Fruit fly (Drosophila melanogaster) whole organism, embryonic: ENCODE measurements around the gene CG10752.

Experiments used
- Abd-B ChIP-seq: fragments of 200-800 bp; sonication (Bioruptor generic); optimal IDR thresholded peaks from 2 replicates; lab custom pipeline; 2018; ENCODE audit warnings: missing biosample characterization, mild to moderate bottlenecking, missing genetic modification characterization, moderate library complexity
- CG10267 ChIP-seq: fragments of 200-800 bp; sonication (Bioruptor generic); optimal IDR thresholded peaks from 2 replicates; lab custom pipeline; 2018; ENCODE audit warnings: missing biosample characterization, mild to moderate bottlenecking, missing genetic modification characterization, moderate library complexity
- CG17385 ChIP-seq: fragments of 200-800 bp; sonication (Bioruptor generic); optimal IDR thresholded peaks from 3 replicates; lab custom pipeline; 2018; ENCODE audit warnings: missing biosample characterization, mild to moderate bottlenecking, missing genetic modification characterization
- CG18764 ChIP-seq: fragments of 200-800 bp; sonication (Bioruptor generic); optimal IDR thresholded peaks from 3 replicates; lab custom pipeline; 2016; ENCODE audit warnings: missing biosample characterization, missing genetic modification characterization
- CG6791 ChIP-seq: fragments of 200-800 bp; sonication (Bioruptor generic); IDR thresholded peaks from 3 replicates; pipeline ENCODE4 v1.3.6; 2022; ENCODE audit warnings: missing biosample characterization, missing genetic modification characterization; ENCODE audit not compliant: partially characterized antibody
- CrebB ChIP-seq: fragments of 200-800 bp; sonication (Bioruptor generic); optimal IDR thresholded peaks from 3 replicates; lab custom pipeline; 2018; ENCODE audit warnings: missing biosample characterization, mild to moderate bottlenecking, missing genetic modification characterization
- Gug ChIP-seq: fragments of 200-800 bp; sonication (Bioruptor generic); IDR thresholded peaks from 4 replicates; pipeline ENCODE4 v1.3.6; 2022; ENCODE audit warnings: missing biosample characterization, missing genetic modification characterization
- Hr78 ChIP-seq, 2 experiments: fragments of 200-800 bp in 1 of 2; fragments of >200 bp in 1 of 2; sonication (Bioruptor generic) in 1 of 2; optimal IDR thresholded peaks; 2 replicates each; lab custom pipeline; 2017 to 2019; ENCODE audit warnings: missing biosample characterization in 2 of 2, missing genetic modification characterization in 2 of 2, mild to moderate bottlenecking in 1 of 2, moderate library complexity in 1 of 2
- al ChIP-seq: fragments of 200-800 bp; sonication (Bioruptor generic); IDR thresholded peaks from 2 replicates; pipeline ENCODE4 v1.3.6; 2022; ENCODE audit warnings: missing biosample characterization, missing genetic modification characterization
- cg ChIP-seq: fragments of 200-800 bp; sonication (Bioruptor generic); optimal IDR thresholded peaks from 3 replicates; lab custom pipeline; 2019; ENCODE audit warnings: missing biosample characterization, mild to moderate bottlenecking, missing genetic modification characterization, moderate library complexity
- h ChIP-seq: fragments of >200 bp; optimal IDR thresholded peaks from 2 replicates; lab custom pipeline; 2017
- insv ChIP-seq, 2 experiments: fragments of 200-800 bp; sonication (Bioruptor generic); optimal IDR thresholded peaks; 3 replicates each; lab custom pipeline; 2016 to 2018; ENCODE audit warnings: missing biosample characterization in 2 of 2, missing genetic modification characterization in 2 of 2
- sima ChIP-seq: fragments of 200-800 bp; sonication (Bioruptor generic); optimal IDR thresholded peaks from 2 replicates; lab custom pipeline; 2016; ENCODE audit warnings: missing biosample characterization, missing genetic modification characterization
- slou ChIP-seq: fragments of 200-800 bp; sonication (Bioruptor generic); optimal IDR thresholded peaks from 3 replicates; lab custom pipeline; 2016; ENCODE audit warnings: missing biosample characterization, missing genetic modification characterization

dm6 chr3L:12994835-12995234 lies 40.4 kb upstream of the CG10752 start, which contains the start of gene CG11262:
- TF ChIP-seq al (GFP tag; lab: Robert Waterston, UW) (no peak), CrebB (no peak), h (lab: Kevin White, UChicago) (no peak), CG6791 (GFP tag; lab: Robert Waterston, UW) (no peak), cg (GFP tag; lab: Kevin White, UChicago) (no peak), insv (GFP tag; optimal IDR thresholded peaks at IDR 0.05; lab: Kevin White, UChicago) (no peak), CG17385 (GFP tag; lab: Kevin White, UChicago) (no peak), Gug (GFP tag; lab: Robert Waterston, UW) (no peak), CG18764 (GFP tag; lab: Kevin White, UChicago) (no peak), slou (no peak), Abd-B (GFP tag; lab: Kevin White, UChicago) (no peak), sima (no peak), CG10267 (tag; lab: Kevin White, UChicago) (no peak), Hr78 (GFP tag; optimal IDR thresholded peaks at IDR 0.05; lab: Kevin White, UChicago) (no peak)
